Worm (Caenorhabditis elegans) whole organism, L4 larva: ENCODE data around the gene F58A4.2.

Experiments used
- F26F4.8 ChIP-seq: fragments of 200-800 bp; sonication (Bioruptor generic); conservative IDR thresholded peaks from 2 replicates; pipeline ENCODE4 v1.3.6; 2022; ENCODE audit warnings: missing genetic modification characterization, missing compliant biosample characterization
- F44E2.7 ChIP-seq: fragments of 200-800 bp; sonication (Bioruptor generic); IDR thresholded peaks from 2 replicates; pipeline ENCODE4 v2.1.2; 2022; ENCODE audit warnings: missing genetic modification characterization, missing compliant biosample characterization
- R02D3.7 ChIP-seq: fragments of 150-350 bp; sonication (generic microtip); optimal IDR thresholded peaks from 3 replicates; lab custom pipeline; 2014; ENCODE audit warnings: missing biosample characterization, missing genetic modification characterization
- T26A8.4 ChIP-seq: fragments of 200-800 bp; sonication (Bioruptor generic); IDR thresholded peaks from 2 replicates; pipeline ENCODE4 v1.3.6; 2022; ENCODE audit warnings: missing genetic modification characterization, missing compliant biosample characterization
- Y5F2A.4 ChIP-seq: fragments of 200-800 bp; sonication (Bioruptor generic); optimal IDR thresholded peaks from 2 replicates; lab custom pipeline; 2018; ENCODE audit warnings: mild to moderate bottlenecking, missing genetic modification characterization, missing compliant biosample characterization
- aha-1 ChIP-seq: fragments of 150-350 bp; peaks from one replicate; lab custom pipeline; 2014; ENCODE audit warnings: missing biosample characterization, missing genetic modification characterization
- ama-1 ChIP-seq: fragments of 150-350 bp; optimal IDR thresholded peaks from 2 replicates; lab custom pipeline; 2014; ENCODE audit warnings: inconsistent platforms, mixed read lengths
- arid-1 ChIP-seq: fragments of 200-800 bp; sonication (Bioruptor generic); conservative IDR thresholded peaks from 2 replicates; pipeline ENCODE4 v1.3.6; 2022; ENCODE audit warnings: missing genetic modification reagents, missing genetic modification characterization, missing compliant biosample characterization
- ceh-32 ChIP-seq: sonication (generic microtip); optimal IDR thresholded peaks from 2 replicates; lab custom pipeline; 2016; ENCODE audit warnings: mild to moderate bottlenecking, missing genetic modification characterization, missing compliant biosample characterization; ENCODE audit not compliant: poor library complexity
- ceh-62 ChIP-seq: sonication (generic microtip); optimal IDR thresholded peaks from 2 replicates; lab custom pipeline; 2017; ENCODE audit warnings: missing biosample characterization, missing genetic modification characterization
- ctbp-1 ChIP-seq: fragments of 200-800 bp; sonication (Bioruptor generic); IDR thresholded peaks from 2 replicates; pipeline ENCODE4 v1.3.6; 2022; ENCODE audit warnings: missing genetic modification reagents, missing genetic modification characterization, missing compliant biosample characterization
- daf-16 ChIP-seq, 3 experiments: sonication (generic microtip); optimal IDR thresholded peaks; 2 replicates each; lab custom pipeline; 2016 to 2017; ENCODE audit warnings: missing genetic modification characterization in 3 of 3, missing genetic modification reagents in 3 of 3, mild to moderate bottlenecking in 2 of 3, missing compliant biosample characterization in 2 of 3, missing biosample characterization in 1 of 3, moderate library complexity in 1 of 3
- dmd-6 ChIP-seq: fragments of 200-800 bp; sonication (Bioruptor generic); IDR thresholded peaks from 2 replicates; pipeline ENCODE4 v1.3.6; 2022; ENCODE audit warnings: missing genetic modification reagents, missing genetic modification characterization, missing compliant biosample characterization
- dpl-1 ChIP-seq: fragments of 150-350 bp; optimal IDR thresholded peaks from 2 replicates; lab custom pipeline; 2014; ENCODE audit warnings: missing biosample characterization, missing genetic modification reagents, missing genetic modification characterization
- dve-1 ChIP-seq: sonication (generic microtip); optimal IDR thresholded peaks from 2 replicates; lab custom pipeline; 2017; ENCODE audit warnings: antibody characterized with exemption, mild to moderate bottlenecking, missing genetic modification characterization, missing compliant biosample characterization; ENCODE audit not compliant: insufficient read depth
- egl-43 ChIP-seq: fragments of 200-800 bp; sonication (Bioruptor generic); IDR thresholded peaks from 2 replicates; pipeline ENCODE4 v1.3.6; 2022; ENCODE audit warnings: missing genetic modification reagents, missing genetic modification characterization, missing compliant biosample characterization
- fkh-10 ChIP-seq: fragments of 150-350 bp; optimal IDR thresholded peaks from 2 replicates; lab custom pipeline; 2014; ENCODE audit warnings: missing biosample characterization, missing genetic modification reagents, missing genetic modification characterization
- hif-1 ChIP-seq, 2 experiments: sonication (generic microtip); optimal IDR thresholded peaks; 2 replicates each; lab custom pipeline; 2016 to 2017; ENCODE audit warnings: missing compliant biosample characterization in 2 of 2, missing genetic modification characterization in 2 of 2, missing genetic modification reagents in 2 of 2, missing genotype in 2 of 2, mild to moderate bottlenecking in 1 of 2
- hlh-11 ChIP-seq: fragments of 200-800 bp; sonication (Bioruptor generic); optimal IDR thresholded peaks from 2 replicates; lab custom pipeline; 2018; ENCODE audit warnings: mild to moderate bottlenecking, missing genetic modification characterization, missing compliant biosample characterization
- hlh-30 ChIP-seq: sonication (generic microtip); optimal IDR thresholded peaks from 2 replicates; lab custom pipeline; 2017; ENCODE audit warnings: antibody characterized with exemption, mild to moderate bottlenecking, missing genetic modification characterization, missing compliant biosample characterization; ENCODE audit not compliant: insufficient read depth
- jun-1 ChIP-seq: fragments of 150-350 bp; optimal IDR thresholded peaks from 2 replicates; lab custom pipeline; 2014; ENCODE audit warnings: missing biosample characterization, missing genetic modification reagents, missing genetic modification characterization
- lin-15B ChIP-seq: fragments of 150-350 bp; sonication (generic microtip); optimal IDR thresholded peaks from 3 replicates; lab custom pipeline; 2014; ENCODE audit warnings: missing biosample characterization, missing genetic modification characterization
- lin-39 ChIP-seq: fragments of 150-350 bp; optimal IDR thresholded peaks from 2 replicates; lab custom pipeline; 2014; ENCODE audit warnings: missing biosample characterization, missing genetic modification reagents, missing genetic modification characterization
- lir-3 ChIP-seq: sonication (generic microtip); optimal IDR thresholded peaks from 2 replicates; lab custom pipeline; 2016; ENCODE audit warnings: mild to moderate bottlenecking, missing genetic modification characterization, missing compliant biosample characterization
- madf-5 ChIP-seq, 2 experiments: fragments of 200-800 bp; sonication (Bioruptor generic); IDR thresholded peaks; 2 replicates each; pipeline ENCODE4 v1.3.6; 2022; ENCODE audit warnings: missing compliant biosample characterization in 2 of 2, missing genetic modification characterization in 2 of 2
- mdt-29 ChIP-seq: fragments of 200-800 bp; sonication (Bioruptor generic); IDR thresholded peaks from 2 replicates; pipeline ENCODE4 v1.3.6; 2022; ENCODE audit warnings: missing genetic modification reagents, missing genetic modification characterization, missing compliant biosample characterization
- mes-2 ChIP-seq: sonication (generic microtip); optimal IDR thresholded peaks from 2 replicates; lab custom pipeline; 2016; ENCODE audit warnings: missing genotype, mild to moderate bottlenecking, missing genetic modification characterization, missing compliant biosample characterization; ENCODE audit not compliant: poor library complexity, severe bottlenecking
- mxl-2 ChIP-seq: fragments of 200-800 bp; sonication (Bioruptor generic); conservative IDR thresholded peaks from 2 replicates; pipeline ENCODE4 v1.3.6; 2022; ENCODE audit warnings: missing genetic modification reagents, missing genetic modification characterization, missing compliant biosample characterization
- mxl-3 ChIP-seq: fragments of 200-800 bp; sonication (Bioruptor generic); optimal IDR thresholded peaks from 2 replicates; lab custom pipeline; 2018; ENCODE audit warnings: mild to moderate bottlenecking, missing genetic modification characterization, missing compliant biosample characterization
- nhr-102 ChIP-seq: sonication (generic microtip); optimal IDR thresholded peaks from 2 replicates; lab custom pipeline; 2016; ENCODE audit warnings: mild to moderate bottlenecking, missing genetic modification characterization, moderate library complexity, missing compliant biosample characterization
- nhr-111 ChIP-seq: fragments of 200-800 bp; sonication (Bioruptor generic); optimal IDR thresholded peaks from 2 replicates; lab custom pipeline; 2018; ENCODE audit warnings: mild to moderate bottlenecking, missing genetic modification characterization, missing compliant biosample characterization
- nhr-237 ChIP-seq: sonication (generic microtip); optimal IDR thresholded peaks from 2 replicates; lab custom pipeline; 2017; ENCODE audit warnings: missing biosample characterization, missing genetic modification characterization
- nhr-28 ChIP-seq: fragments of 150-350 bp; optimal IDR thresholded peaks from 2 replicates; lab custom pipeline; 2014; ENCODE audit warnings: missing biosample characterization, missing genetic modification characterization
- nhr-42 ChIP-seq: fragments of 200-800 bp; sonication (Bioruptor generic); IDR thresholded peaks from 2 replicates; pipeline ENCODE4 v1.3.6; 2022; ENCODE audit warnings: missing genetic modification characterization, missing compliant biosample characterization
- nhr-48 ChIP-seq: sonication (generic microtip); optimal IDR thresholded peaks from 2 replicates; lab custom pipeline; 2016; ENCODE audit warnings: mild to moderate bottlenecking, missing genetic modification characterization, missing compliant biosample characterization
- nhr-6 ChIP-seq: fragments of 150-350 bp; optimal IDR thresholded peaks from 2 replicates; lab custom pipeline; 2014; ENCODE audit warnings: missing biosample characterization, missing genetic modification characterization
- pha-4 ChIP-seq, 2 experiments: fragments of 150-350 bp in 1 of 2; fragments of 200-800 bp in 1 of 2; sonication (Bioruptor generic) in 1 of 2; IDR thresholded peaks in 1 of 2; optimal IDR thresholded peaks in 1 of 2; 2 replicates each; pipeline versions ENCODE4 v1.3.6 to Lab custom; 2014 to 2022; ENCODE audit warnings: missing genetic modification characterization in 2 of 2, missing genetic modification reagents in 2 of 2, missing biosample characterization in 1 of 2, missing compliant biosample characterization in 1 of 2
- php-3 ChIP-seq: fragments of 200-800 bp; sonication (Bioruptor generic); IDR thresholded peaks from 2 replicates; pipeline ENCODE4 v1.3.6; 2022; ENCODE audit warnings: missing genetic modification reagents, missing genetic modification characterization, missing compliant biosample characterization
- pqm-1 ChIP-seq: sonication (generic microtip); optimal IDR thresholded peaks from 2 replicates; lab custom pipeline; 2017; ENCODE audit warnings: missing biosample characterization, missing genetic modification characterization
- set-16 ChIP-seq: fragments of 200-800 bp; sonication (Bioruptor generic); IDR thresholded peaks from 2 replicates; pipeline ENCODE4 v1.3.6; 2022; ENCODE audit warnings: missing genetic modification reagents, missing genetic modification characterization, missing compliant biosample characterization
- skn-1 ChIP-seq: fragments of 150-350 bp; optimal IDR thresholded peaks from 2 replicates; lab custom pipeline; 2014; ENCODE audit warnings: missing biosample characterization, missing genetic modification characterization
- spr-3 ChIP-seq: fragments of 200-800 bp; sonication (Bioruptor generic); optimal IDR thresholded peaks from 2 replicates; lab custom pipeline; 2018; ENCODE audit warnings: mild to moderate bottlenecking, missing genetic modification characterization, missing compliant biosample characterization
- tra-1 ChIP-seq: fragments of 200-800 bp; sonication (Bioruptor generic); IDR thresholded peaks from 2 replicates; pipeline ENCODE4 v1.3.6; 2022; ENCODE audit warnings: missing genetic modification reagents, missing genetic modification characterization, missing compliant biosample characterization
- unc-39 ChIP-seq: sonication (generic microtip); optimal IDR thresholded peaks from 2 replicates; lab custom pipeline; 2017; ENCODE audit warnings: missing biosample characterization, missing genetic modification characterization
- vab-7 ChIP-seq: fragments of 200-800 bp; sonication (Bioruptor generic); IDR thresholded peaks from 2 replicates; pipeline ENCODE4 v1.3.6; 2022; ENCODE audit warnings: missing genetic modification reagents, missing genetic modification characterization, missing compliant biosample characterization
- zip-11 ChIP-seq: fragments of 200-800 bp; sonication (Bioruptor generic); IDR thresholded peaks from 2 replicates; pipeline ENCODE4 v1.3.6; 2022; ENCODE audit warnings: missing genetic modification characterization, missing compliant biosample characterization

F58A4.2 gene

ce11 chrIII:9639281-9640050, 38.9 kb upstream of the F58A4.2 start:
- TF ChIP-seq set-16 (GFP tag; lab: Robert Waterston, UW) (peak; percentile 85), aha-1 (tag; lab: Kevin White, UChicago) (peak; percentile 13), skn-1 (tag; lab: Kevin White, UChicago) (no peak)
- TF ChIP-seq, all 104 proteins: peak for 2

ce11 chrIII:9638159-9638754, 37.7 kb upstream of the F58A4.2 start:
- TF ChIP-seq nhr-42, result no peak
- TF ChIP-seq nhr-6 (tag; lab: Kevin White, UChicago), result no peak
- TF ChIP-seq zip-11 (GFP tag; lab: Robert Waterston, UW), result no peak
- no peak for TF ChIP-seq lin-39 (tag; lab: Kevin White, UChicago)
- TF ChIP-seq fkh-10, result no peak
- TF ChIP-seq dve-1 (tag; lab: Kevin White, UChicago), result peak; percentile 65
- no peak for TF ChIP-seq mxl-2
- no peak for TF ChIP-seq egl-43 (GFP tag; lab: Robert Waterston, UW)
- TF ChIP-seq skn-1 (tag; lab: Kevin White, UChicago), result no peak
- TF ChIP-seq Y5F2A.4 (GFP tag; lab: Kevin White, UChicago), result no peak
- no peak for TF ChIP-seq nhr-111 (GFP tag; lab: Kevin White, UChicago)
- TF ChIP-seq vab-7 (GFP tag; lab: Robert Waterston, UW), result no peak
- TF ChIP-seq lir-3 (tag; lab: Kevin White, UChicago), result no peak
- no peak for TF ChIP-seq unc-39 (tag; lab: Kevin White, UChicago)
- peak; percentile 99 for TF ChIP-seq pqm-1 (tag; lab: Kevin White, UChicago)
- no peak for TF ChIP-seq ctbp-1 (GFP tag; lab: Robert Waterston, UW)
- TF ChIP-seq hif-1 (tag; optimal IDR thresholded peaks at IDR 0.05; lab: Kevin White, UChicago), result no peak
- TF ChIP-seq ceh-32, result no peak
- TF ChIP-seq dmd-6 (GFP tag; lab: Robert Waterston, UW), result peak; percentile 72
- no peak for TF ChIP-seq mdt-29 (GFP tag; lab: Robert Waterston, UW)
- TF ChIP-seq R02D3.7 (tag; lab: Kevin White, UChicago), result no peak
- no peak for TF ChIP-seq dpl-1
- TF ChIP-seq F44E2.7 (GFP tag; lab: Robert Waterston, UW), result no peak
- no peak for TF ChIP-seq ama-1 (lab: Kevin White, UChicago)
- no peak for TF ChIP-seq F26F4.8 (GFP tag; lab: Robert Waterston, UW)
- no peak for TF ChIP-seq madf-5 (GFP tag; IDR thresholded peaks at IDR 0.05; lab: Robert Waterston, UW)
- TF ChIP-seq T26A8.4, result no peak
- no peak for TF ChIP-seq arid-1 (GFP tag; lab: Robert Waterston, UW)
- TF ChIP-seq mes-2 (tag; lab: Kevin White, UChicago), result peak; percentile 10
- no peak for TF ChIP-seq jun-1 (tag; lab: Kevin White, UChicago)
- TF ChIP-seq ceh-62 (tag; lab: Kevin White, UChicago), result no peak
- TF ChIP-seq lin-15B (tag; lab: Kevin White, UChicago), result no peak
- TF ChIP-seq nhr-102 (tag; lab: Kevin White, UChicago), result peak; percentile 6
- TF ChIP-seq hlh-11, result no peak
- TF ChIP-seq mxl-3 (GFP tag; lab: Kevin White, UChicago), result peak; percentile 72
- no peak for TF ChIP-seq php-3
- TF ChIP-seq tra-1, result no peak
- TF ChIP-seq hlh-30 (tag; lab: Kevin White, UChicago), result no peak
- no peak for TF ChIP-seq nhr-237 (tag; lab: Kevin White, UChicago)
- TF ChIP-seq nhr-28, result peak; percentile 92
- TF ChIP-seq nhr-48 (tag; lab: Kevin White, UChicago), result peak; percentile 50
- TF ChIP-seq spr-3, result no peak
- no peak for TF ChIP-seq daf-16 (GFP tag; optimal IDR thresholded peaks at IDR 0.05; lab: Kevin White, UChicago)
- TF ChIP-seq daf-16 (tag; optimal IDR thresholded peaks at IDR 0.05; lab: Kevin White, UChicago), result peak; percentile 49
- TF ChIP-seq pha-4 (GFP tag; IDR thresholded peaks at IDR 0.05; lab: Robert Waterston, UW), result no peak
- TF ChIP-seq pha-4 (tag; optimal IDR thresholded peaks at IDR 0.05; lab: Kevin White, UChicago), result no peak
